Worm (Caenorhabditis elegans) whole organism, L4 larva: ENCODE measurements around the gene lgc-33.

Experiments used
- F26F4.8 ChIP-seq: fragments of 200-800 bp; sonication (Bioruptor generic); conservative IDR thresholded peaks from 2 replicates; pipeline ENCODE4 v1.3.6; 2022; ENCODE audit warnings: missing genetic modification characterization, missing compliant biosample characterization
- F37D6.2 ChIP-seq: sonication (generic microtip); optimal IDR thresholded peaks from 2 replicates; lab custom pipeline; 2016; ENCODE audit warnings: mild to moderate bottlenecking, missing genetic modification characterization, missing compliant biosample characterization
- F49E8.2 ChIP-seq: sonication (generic microtip); optimal IDR thresholded peaks from 2 replicates; lab custom pipeline; 2016; ENCODE audit warnings: missing compliant biosample characterization, mild to moderate bottlenecking, missing genetic modification characterization, borderline replicate concordance
- R02D3.7 ChIP-seq: fragments of 150-350 bp; sonication (generic microtip); optimal IDR thresholded peaks from 3 replicates; lab custom pipeline; 2014; ENCODE audit warnings: missing biosample characterization, missing genetic modification characterization
- T20F7.1 ChIP-seq: fragments of 200-800 bp; sonication (Bioruptor generic); optimal IDR thresholded peaks from 2 replicates; lab custom pipeline; 2018; ENCODE audit warnings: mild to moderate bottlenecking, missing genetic modification characterization, missing compliant biosample characterization
- T26A8.4 ChIP-seq: fragments of 200-800 bp; sonication (Bioruptor generic); IDR thresholded peaks from 2 replicates; pipeline ENCODE4 v1.3.6; 2022; ENCODE audit warnings: missing genetic modification characterization, missing compliant biosample characterization
- Y48G9A.11 ChIP-seq: fragments of 200-800 bp; sonication (Bioruptor generic); IDR thresholded peaks from 2 replicates; pipeline ENCODE4 v1.3.6; 2022; ENCODE audit warnings: missing genetic modification reagents, missing genetic modification characterization, missing compliant biosample characterization
- Y5F2A.4 ChIP-seq: fragments of 200-800 bp; sonication (Bioruptor generic); optimal IDR thresholded peaks from 2 replicates; lab custom pipeline; 2018; ENCODE audit warnings: mild to moderate bottlenecking, missing genetic modification characterization, missing compliant biosample characterization
- aly-2 ChIP-seq: sonication (generic microtip); optimal IDR thresholded peaks from 2 replicates; lab custom pipeline; 2018; ENCODE audit warnings: missing biosample characterization, missing genetic modification characterization
- ceh-28 ChIP-seq: fragments of 150-350 bp; optimal IDR thresholded peaks from 2 replicates; lab custom pipeline; 2014; ENCODE audit warnings: missing biosample characterization, missing genetic modification reagents, missing genetic modification characterization
- ceh-62 ChIP-seq: sonication (generic microtip); optimal IDR thresholded peaks from 2 replicates; lab custom pipeline; 2017; ENCODE audit warnings: missing biosample characterization, missing genetic modification characterization
- ceh-82 ChIP-seq: sonication (generic microtip); optimal IDR thresholded peaks from 2 replicates; lab custom pipeline; 2017; ENCODE audit warnings: missing biosample characterization, missing genetic modification characterization
- ces-1 ChIP-seq: fragments of 150-350 bp; sonication (generic microtip); optimal IDR thresholded peaks from 4 replicates; lab custom pipeline; 2014; ENCODE audit warnings: missing biosample characterization, missing genetic modification reagents, missing genetic modification characterization
- cey-2 ChIP-seq: sonication (generic microtip); optimal IDR thresholded peaks from 3 replicates; lab custom pipeline; 2017; ENCODE audit warnings: missing genetic modification characterization, mild to moderate bottlenecking, missing compliant biosample characterization, antibody characterized with exemption, borderline replicate concordance; ENCODE audit not compliant: insufficient read depth
- ctbp-1 ChIP-seq: fragments of 200-800 bp; sonication (Bioruptor generic); IDR thresholded peaks from 2 replicates; pipeline ENCODE4 v1.3.6; 2022; ENCODE audit warnings: missing genetic modification reagents, missing genetic modification characterization, missing compliant biosample characterization
- daf-16 ChIP-seq, 3 experiments: sonication (generic microtip); optimal IDR thresholded peaks; 2 replicates each; lab custom pipeline; 2016 to 2017; ENCODE audit warnings: missing genetic modification characterization in 3 of 3, missing genetic modification reagents in 3 of 3, mild to moderate bottlenecking in 2 of 3, missing compliant biosample characterization in 2 of 3, missing biosample characterization in 1 of 3, moderate library complexity in 1 of 3
- daf-19 ChIP-seq: fragments of 200-800 bp; sonication (Bioruptor generic); conservative IDR thresholded peaks from 2 replicates; pipeline ENCODE4 v1.3.6; 2022; ENCODE audit warnings: missing genetic modification characterization, missing compliant biosample characterization
- daf-8 ChIP-seq: fragments of 200-800 bp; sonication (Bioruptor generic); IDR thresholded peaks from 2 replicates; pipeline ENCODE4 v1.3.6; 2022; ENCODE audit warnings: missing genetic modification characterization, missing compliant biosample characterization
- dve-1 ChIP-seq: sonication (generic microtip); optimal IDR thresholded peaks from 2 replicates; lab custom pipeline; 2017; ENCODE audit warnings: antibody characterized with exemption, mild to moderate bottlenecking, missing genetic modification characterization, missing compliant biosample characterization; ENCODE audit not compliant: insufficient read depth
- egl-27 ChIP-seq: sonication (generic microtip); optimal IDR thresholded peaks from 3 replicates; lab custom pipeline; 2017; ENCODE audit warnings: missing biosample characterization, missing genetic modification reagents, missing genetic modification characterization
- egl-43 ChIP-seq: fragments of 200-800 bp; sonication (Bioruptor generic); IDR thresholded peaks from 2 replicates; pipeline ENCODE4 v1.3.6; 2022; ENCODE audit warnings: missing genetic modification reagents, missing genetic modification characterization, missing compliant biosample characterization
- fkh-10 ChIP-seq: fragments of 150-350 bp; optimal IDR thresholded peaks from 2 replicates; lab custom pipeline; 2014; ENCODE audit warnings: missing biosample characterization, missing genetic modification reagents, missing genetic modification characterization
- gei-8 ChIP-seq: fragments of 200-800 bp; sonication (Bioruptor generic); optimal IDR thresholded peaks from 2 replicates; lab custom pipeline; 2018; ENCODE audit warnings: mild to moderate bottlenecking, missing genetic modification characterization, missing compliant biosample characterization
- hlh-11 ChIP-seq: fragments of 200-800 bp; sonication (Bioruptor generic); optimal IDR thresholded peaks from 2 replicates; lab custom pipeline; 2018; ENCODE audit warnings: mild to moderate bottlenecking, missing genetic modification characterization, missing compliant biosample characterization
- hlh-30 ChIP-seq: sonication (generic microtip); optimal IDR thresholded peaks from 2 replicates; lab custom pipeline; 2017; ENCODE audit warnings: antibody characterized with exemption, mild to moderate bottlenecking, missing genetic modification characterization, missing compliant biosample characterization; ENCODE audit not compliant: insufficient read depth
- jun-1 ChIP-seq: fragments of 150-350 bp; optimal IDR thresholded peaks from 2 replicates; lab custom pipeline; 2014; ENCODE audit warnings: missing biosample characterization, missing genetic modification reagents, missing genetic modification characterization
- lim-7 ChIP-seq: fragments of 200-800 bp; sonication (Bioruptor generic); IDR thresholded peaks from 2 replicates; pipeline ENCODE4 v1.3.6; 2022; ENCODE audit warnings: missing genetic modification characterization, missing compliant biosample characterization
- lir-3 ChIP-seq: sonication (generic microtip); optimal IDR thresholded peaks from 2 replicates; lab custom pipeline; 2016; ENCODE audit warnings: mild to moderate bottlenecking, missing genetic modification characterization, missing compliant biosample characterization
- lsy-2 ChIP-seq, 2 experiments: fragments of 150-350 bp in 1 of 2; sonication (generic microtip) in 1 of 2; optimal IDR thresholded peaks; 2 replicates each; lab custom pipeline; 2014 to 2017; ENCODE audit warnings: missing biosample characterization in 2 of 2, missing genetic modification characterization in 2 of 2
- madf-5 ChIP-seq, 2 experiments: fragments of 200-800 bp; sonication (Bioruptor generic); IDR thresholded peaks; 2 replicates each; pipeline ENCODE4 v1.3.6; 2022; ENCODE audit warnings: missing compliant biosample characterization in 2 of 2, missing genetic modification characterization in 2 of 2
- madf-9 ChIP-seq: fragments of 200-800 bp; sonication (Bioruptor generic); conservative IDR thresholded peaks from 2 replicates; pipeline ENCODE4 v1.3.6; 2022; ENCODE audit warnings: missing genetic modification reagents, missing genetic modification characterization, missing compliant biosample characterization
- mdl-1 ChIP-seq, 2 experiments: fragments of 150-350 bp in 1 of 2; sonication (generic microtip) in 1 of 2; optimal IDR thresholded peaks; 2 replicates each; lab custom pipeline; 2014 to 2017; ENCODE audit warnings: missing biosample characterization in 2 of 2, missing genetic modification characterization in 2 of 2
- mes-2 ChIP-seq: sonication (generic microtip); optimal IDR thresholded peaks from 2 replicates; lab custom pipeline; 2016; ENCODE audit warnings: missing genotype, mild to moderate bottlenecking, missing genetic modification characterization, missing compliant biosample characterization; ENCODE audit not compliant: poor library complexity, severe bottlenecking
- mxl-3 ChIP-seq: fragments of 200-800 bp; sonication (Bioruptor generic); optimal IDR thresholded peaks from 2 replicates; lab custom pipeline; 2018; ENCODE audit warnings: mild to moderate bottlenecking, missing genetic modification characterization, missing compliant biosample characterization
- nhr-102 ChIP-seq: sonication (generic microtip); optimal IDR thresholded peaks from 2 replicates; lab custom pipeline; 2016; ENCODE audit warnings: mild to moderate bottlenecking, missing genetic modification characterization, moderate library complexity, missing compliant biosample characterization
- nhr-237 ChIP-seq: sonication (generic microtip); optimal IDR thresholded peaks from 2 replicates; lab custom pipeline; 2017; ENCODE audit warnings: missing biosample characterization, missing genetic modification characterization
- nhr-28 ChIP-seq: fragments of 150-350 bp; optimal IDR thresholded peaks from 2 replicates; lab custom pipeline; 2014; ENCODE audit warnings: missing biosample characterization, missing genetic modification characterization
- nhr-41 ChIP-seq: fragments of 200-800 bp; sonication (Bioruptor generic); IDR thresholded peaks from 2 replicates; pipeline ENCODE4 v1.3.6; 2022; ENCODE audit warnings: missing genetic modification reagents, missing genetic modification characterization, missing compliant biosample characterization
- nhr-48 ChIP-seq: sonication (generic microtip); optimal IDR thresholded peaks from 2 replicates; lab custom pipeline; 2016; ENCODE audit warnings: mild to moderate bottlenecking, missing genetic modification characterization, missing compliant biosample characterization
- nhr-77 ChIP-seq: fragments of 150-350 bp; optimal IDR thresholded peaks from 2 replicates; lab custom pipeline; 2014; ENCODE audit warnings: missing biosample characterization, missing genetic modification characterization
- php-3 ChIP-seq: fragments of 200-800 bp; sonication (Bioruptor generic); IDR thresholded peaks from 2 replicates; pipeline ENCODE4 v1.3.6; 2022; ENCODE audit warnings: missing genetic modification reagents, missing genetic modification characterization, missing compliant biosample characterization
- tag-97 ChIP-seq: fragments of 200-800 bp; sonication (Bioruptor generic); IDR thresholded peaks from 2 replicates; pipeline ENCODE4 v1.3.6; 2022; ENCODE audit warnings: missing genetic modification characterization, missing compliant biosample characterization
- tra-1 ChIP-seq: fragments of 200-800 bp; sonication (Bioruptor generic); IDR thresholded peaks from 2 replicates; pipeline ENCODE4 v1.3.6; 2022; ENCODE audit warnings: missing genetic modification reagents, missing genetic modification characterization, missing compliant biosample characterization
- unc-130 ChIP-seq: sonication (generic microtip); optimal IDR thresholded peaks from 2 replicates; lab custom pipeline; 2016; ENCODE audit warnings: missing genetic modification reagents, missing genetic modification characterization, missing compliant biosample characterization
- unc-62 ChIP-seq, 3 experiments: fragments of 150-350 bp in 1 of 3; sonication (generic microtip); optimal IDR thresholded peaks in 2 of 3; peaks in 1 of 3; 1 replicate in 1 of 3; 2 replicates in 2 of 3; lab custom pipeline; 2014 to 2017; ENCODE audit warnings: missing biosample characterization in 3 of 3, missing genetic modification characterization in 3 of 3, missing genetic modification reagents in 3 of 3, missing genotype in 1 of 3
- vab-7 ChIP-seq: fragments of 200-800 bp; sonication (Bioruptor generic); IDR thresholded peaks from 2 replicates; pipeline ENCODE4 v1.3.6; 2022; ENCODE audit warnings: missing genetic modification reagents, missing genetic modification characterization, missing compliant biosample characterization
- zag-1 ChIP-seq: fragments of 150-350 bp; optimal IDR thresholded peaks from 2 replicates; lab custom pipeline; 2014; ENCODE audit warnings: missing biosample characterization, missing genetic modification characterization
- zfp-3 ChIP-seq: fragments of 200-800 bp; sonication (Bioruptor generic); conservative IDR thresholded peaks from 2 replicates; pipeline ENCODE4 v1.3.6; 2022; ENCODE audit warnings: missing genetic modification reagents, missing genetic modification characterization, missing compliant biosample characterization
- zip-2 ChIP-seq: fragments of 150-350 bp; optimal IDR thresholded peaks from 2 replicates; lab custom pipeline; 2014; ENCODE audit warnings: missing biosample characterization, missing genetic modification characterization

lgc-33 gene

DNA sequence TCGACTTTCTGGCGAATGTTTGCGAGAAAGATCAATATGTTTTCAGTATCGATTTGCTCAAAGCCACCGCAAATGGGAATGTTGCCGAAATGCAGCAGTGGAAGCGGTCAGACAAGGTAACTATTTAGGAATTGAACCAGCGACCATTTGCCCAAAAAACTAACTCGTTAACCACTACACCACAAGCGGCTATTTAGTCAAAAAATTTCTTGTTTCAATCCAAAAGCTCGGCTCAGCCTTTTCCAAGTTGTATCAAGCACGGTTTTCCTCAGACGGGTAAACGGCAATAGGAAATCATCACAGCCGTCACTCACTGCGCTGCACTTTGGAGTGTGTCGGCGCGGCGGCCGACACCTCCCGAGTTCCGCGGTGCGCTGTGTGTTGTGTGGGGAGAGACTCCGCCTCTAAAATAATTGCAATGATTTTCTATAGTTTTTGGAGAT, 21.6 kb downstream of the lgc-33 start (continued):
- TF ChIP-seq dve-1 (tag; lab: Kevin White, UChicago) (peak; percentile 94), lir-3 (tag; lab: Kevin White, UChicago) (peak; percentile 29), ctbp-1 (peak; percentile 73), mes-2 (tag; lab: Kevin White, UChicago) (peak; percentile 82), hlh-11 (tag; lab: Kevin White, UChicago) (peak; percentile 80), fkh-10 (GFP tag; lab: Kevin White, UChicago) (no peak), zag-1 (tag; lab: Kevin White, UChicago) (no peak), zfp-3 (0 out of 2 replicates have a peak, but pooled peaks have one; percentile 36), jun-1 (tag; lab: Kevin White, UChicago) (peak; percentile 37), F26F4.8 (GFP tag; lab: Robert Waterston, UW) (no peak), nhr-28 (tag; lab: Kevin White, UChicago) (peak; percentile 45), lsy-2 (tag; optimal IDR thresholded peaks at IDR 0.05; lab: Kevin White, UChicago) (peak; percentile 50 to 73), egl-27 (tag; lab: Kevin White, UChicago) (no peak), zip-2 (tag; lab: Kevin White, UChicago) (no peak), ceh-62 (tag; lab: Kevin White, UChicago) (no peak), mxl-3 (GFP tag; lab: Kevin White, UChicago) (peak; percentile 72), Y5F2A.4 (GFP tag; lab: Kevin White, UChicago) (peak; percentile 36), T20F7.1 (GFP tag; lab: Kevin White, UChicago) (no peak), aly-2 (no peak), Y48G9A.11 (GFP tag; lab: Robert Waterston, UW) (peak; percentile 87), nhr-77 (tag; lab: Kevin White, UChicago) (peak; percentile 2), madf-5 (GFP tag; IDR thresholded peaks at IDR 0.05; lab: Robert Waterston, UW) (no peak), vab-7 (GFP tag; lab: Robert Waterston, UW) (peak; percentile 70), nhr-102 (tag; lab: Kevin White, UChicago) (peak; percentile 80), egl-43 (GFP tag; lab: Robert Waterston, UW) (peak; percentile 72), ceh-28 (tag; lab: Kevin White, UChicago) (no peak), tra-1 (GFP tag; lab: Robert Waterston, UW) (0 out of 2 replicates have a peak, but pooled peaks have one; percentile 38), T26A8.4 (peak; percentile 89), R02D3.7 (tag; lab: Kevin White, UChicago) (peak; percentile 24), tag-97 (GFP tag; lab: Robert Waterston, UW) (no peak), nhr-237 (no peak), nhr-41 (GFP tag; lab: Robert Waterston, UW) (no peak), daf-19 (GFP tag; lab: Robert Waterston, UW) (no peak), F37D6.2 (tag; lab: Kevin White, UChicago) (peak; percentile 23), daf-16 (GFP tag; optimal IDR thresholded peaks at IDR 0.05; lab: Kevin White, UChicago) (peak; percentile 48 to 51), daf-16 (tag; optimal IDR thresholded peaks at IDR 0.05; lab: Kevin White, UChicago) (peak; percentile 84), madf-9 (GFP tag; lab: Robert Waterston, UW) (no peak; the same call in 1 of the 2 replicates), cey-2 (tag; lab: Kevin White, UChicago) (no peak), unc-62 (GFP tag; optimal IDR thresholded peaks at IDR 0.05 in 1 of 2; lab: Kevin White, UChicago) (peak in 1 of 2 experiments; percentile 99), unc-62 (tag; optimal IDR thresholded peaks at IDR 0.05; lab: Kevin White, UChicago) (no peak), F49E8.2 (tag; lab: Kevin White, UChicago) (peak; percentile 96), nhr-48 (peak; percentile 65), hlh-30 (peak; percentile 67), unc-130 (GFP tag; lab: Kevin White, UChicago) (peak; percentile 95), php-3 (GFP tag; lab: Robert Waterston, UW) (peak; percentile 49; the same call in 1 of the 2 replicates), mdl-1 (tag; optimal IDR thresholded peaks at IDR 0.05; lab: Kevin White, UChicago) (peak in 1 of 2 experiments; percentile 11), ceh-82 (tag; lab: Kevin White, UChicago) (peak; percentile 16), gei-8 (peak; percentile 46), daf-8 (no peak), lim-7 (GFP tag; lab: Robert Waterston, UW) (peak; percentile 82), ces-1 (GFP tag; lab: Kevin White, UChicago) (no peak)
